Fruit fly (Drosophila melanogaster): ENCODE results near the gene mnb.
A peak's percentile ranks its signal among the peaks of the same experiment; 100 is the strongest.

The mnb gene

dm6 chrX:17826807-17827703, 60.0 kb downstream of the mnb start, which contains the start of gene Socs16D (continued):
- peak; percentile 27 for TF ChIP-seq CG31365 (tag; optimal IDR thresholded peaks at IDR 0.05)
- TF ChIP-seq Med (GFP tag), result peak; percentile 91
- TF ChIP-seq al (GFP tag; IDR thresholded peaks at IDR 0.05), result no peak
- no peak for TF ChIP-seq CG6813 (GFP tag; optimal IDR thresholded peaks at IDR 0.05)
- no peak for TF ChIP-seq chm (GFP tag; IDR thresholded peaks at IDR 0.05)
- no peak for TF ChIP-seq CG11695 (GFP tag; IDR thresholded peaks at IDR 0.05)
- no peak for TF ChIP-seq ewg (GFP tag; optimal IDR thresholded peaks at IDR 0.05)
- no peak for TF ChIP-seq CG12299 (tag; optimal IDR thresholded peaks at IDR 0.05)
- no peak for TF ChIP-seq prd (optimal IDR thresholded peaks at IDR 0.05)
- no peak for TF ChIP-seq prd (GFP tag; IDR thresholded peaks at IDR 0.05)
- peak; percentile 5 for TF ChIP-seq CG1233 (GFP tag; optimal IDR thresholded peaks at IDR 0.05)
- TF ChIP-seq CG12744 (GFP tag; optimal IDR thresholded peaks at IDR 0.05), result peak; percentile 1
- no peak for TF ChIP-seq CG10979 (tag; optimal IDR thresholded peaks at IDR 0.05)
- TF ChIP-seq CG6765 (GFP tag; optimal IDR thresholded peaks at IDR 0.05), result no peak
- TF ChIP-seq CG8765 (GFP tag; IDR thresholded peaks at IDR 0.05), result 0 out of 2 replicates have a peak, but pooled peaks have one; percentile 21
- peak; percentile 70 for TF ChIP-seq sens (GFP tag)
- TF ChIP-seq gcm2 (GFP tag; optimal IDR thresholded peaks at IDR 0.05), result no peak
- no peak for TF ChIP-seq CG6654 (GFP tag; optimal IDR thresholded peaks at IDR 0.05)
- TF ChIP-seq dan (GFP tag; IDR thresholded peaks at IDR 0.05), result no peak
- TF ChIP-seq tin (GFP tag; optimal IDR thresholded peaks at IDR 0.05), result no peak
- no peak for TF ChIP-seq Six4 (GFP tag; optimal IDR thresholded peaks at IDR 0.05)
- TF ChIP-seq dimm (GFP tag; IDR thresholded peaks at IDR 0.05), result no peak
- peak; percentile 100 for TF ChIP-seq CG7745 (tag; optimal IDR thresholded peaks at IDR 0.05)
- TF ChIP-seq scrt (GFP tag; optimal IDR thresholded peaks at IDR 0.05), result peak; percentile 25
- peak; percentile 39 for TF ChIP-seq pfk (GFP tag; optimal IDR thresholded peaks at IDR 0.05)
- peak; percentile 89 for TF ChIP-seq CG3847 (GFP tag; IDR thresholded peaks at IDR 0.05)
- TF ChIP-seq MESR4 (GFP tag; optimal IDR thresholded peaks at IDR 0.05), result peak; percentile 92
- TF ChIP-seq ken (GFP tag; IDR thresholded peaks at IDR 0.05), result 0 out of 3 replicates have a peak, but pooled peaks have one; percentile 34
- TF ChIP-seq Oaz (GFP tag; IDR thresholded peaks at IDR 0.05), result peak; percentile 24; the same call in 1 of the 2 replicates
- TF ChIP-seq run (tag; optimal IDR thresholded peaks at IDR 0.05), result peak; percentile 13
- peak; percentile 25 for TF ChIP-seq luna (GFP tag; optimal IDR thresholded peaks at IDR 0.05)
- peak; percentile 37 for TF ChIP-seq CG12391 (tag; optimal IDR thresholded peaks at IDR 0.05)
- peak; percentile 93 for TF ChIP-seq Doc3 (GFP tag; IDR thresholded peaks at IDR 0.05; ENCODE audit: partially characterized antibody)
- no peak for TF ChIP-seq CG17612 (GFP tag; IDR thresholded peaks at IDR 0.05)
- TF ChIP-seq CG7556 (GFP tag; optimal IDR thresholded peaks at IDR 0.05), result no peak
- TF ChIP-seq E2f2 (GFP tag; IDR thresholded peaks at IDR 0.05), result peak; percentile 70
- no peak for TF ChIP-seq CG8281 (tag; optimal IDR thresholded peaks at IDR 0.05)
- TF ChIP-seq ash1 (GFP tag; optimal IDR thresholded peaks at IDR 0.05), result no peak
- peak; percentile 66 for TF ChIP-seq CG13624 (GFP tag; optimal IDR thresholded peaks at IDR 0.05)
- TF ChIP-seq CG33213 (GFP tag; optimal IDR thresholded peaks at IDR 0.05), result peak; percentile 84
- peak; percentile 38 for TF ChIP-seq Hand (GFP tag; optimal IDR thresholded peaks at IDR 0.05)
- no peak for TF ChIP-seq H15 (GFP tag; IDR thresholded peaks at IDR 0.05)
- no peak for TF ChIP-seq CG6254 (GFP tag; optimal IDR thresholded peaks at IDR 0.05)
- TF ChIP-seq hbn (GFP tag; IDR thresholded peaks at IDR 0.05; ENCODE audit: partially characterized antibody), result peak; percentile 96
- no peak for TF ChIP-seq Usf (GFP tag; optimal IDR thresholded peaks at IDR 0.05)
- peak; percentile 30 for TF ChIP-seq CG18599 (GFP tag; optimal IDR thresholded peaks at IDR 0.05)
- TF ChIP-seq Oli (tag; optimal IDR thresholded peaks at IDR 0.05), result no peak
- TF ChIP-seq CG7987 (GFP tag; optimal IDR thresholded peaks at IDR 0.05), result peak; percentile 45
- peak; percentile 18 for TF ChIP-seq fd64A (GFP tag; optimal IDR thresholded peaks at IDR 0.05)

Measured in whole organism, embryonic.